Worm (Caenorhabditis elegans) whole organism, L3 larva: ENCODE measurements around the gene T26A5.8.

Source experiments
- R02D3.7 ChIP-seq: fragments of 150-350 bp; optimal IDR thresholded peaks from 2 replicates; lab custom pipeline; 2014; ENCODE audit warnings: missing biosample characterization, missing genetic modification characterization
- ama-1 ChIP-seq: fragments of 150-350 bp; optimal IDR thresholded peaks from 2 replicates; lab custom pipeline; 2018
- ceh-16 ChIP-seq: sonication (generic microtip); optimal IDR thresholded peaks from 2 replicates; lab custom pipeline; 2017; ENCODE audit warnings: missing biosample characterization, missing genetic modification characterization
- ceh-28 ChIP-seq: fragments of 150-350 bp; optimal IDR thresholded peaks from 2 replicates; lab custom pipeline; 2014; ENCODE audit warnings: missing biosample characterization, missing genetic modification reagents, missing genetic modification characterization
- egl-5 ChIP-seq: fragments of 150-350 bp; optimal IDR thresholded peaks from 2 replicates; lab custom pipeline; 2017; ENCODE audit warnings: missing biosample characterization, missing genetic modification reagents, missing genetic modification characterization, inconsistent platforms
- elt-1 ChIP-seq: fragments of 150-350 bp; optimal IDR thresholded peaks from 2 replicates; lab custom pipeline; 2014; ENCODE audit warnings: missing biosample characterization, missing genetic modification characterization
- elt-2 ChIP-seq: sonication (generic microtip); optimal IDR thresholded peaks from 2 replicates; lab custom pipeline; 2016; ENCODE audit warnings: missing genetic modification reagents, mild to moderate bottlenecking, missing genetic modification characterization, missing compliant biosample characterization
- elt-3 ChIP-seq, 3 experiments: fragments of 150-350 bp in 1 of 3; sonication (generic microtip) in 2 of 3; optimal IDR thresholded peaks; 2 replicates in 2 of 3; 4 replicates in 1 of 3; lab custom pipeline; 2014 to 2017; ENCODE audit warnings: missing biosample characterization in 3 of 3, missing genetic modification characterization in 3 of 3
- fkh-10 ChIP-seq: sonication (generic microtip); optimal IDR thresholded peaks from 2 replicates; lab custom pipeline; 2017; ENCODE audit warnings: missing biosample characterization, missing genetic modification reagents, missing genetic modification characterization
- lin-39 ChIP-seq: fragments of 150-350 bp; optimal IDR thresholded peaks from 2 replicates; lab custom pipeline; 2018; ENCODE audit warnings: missing biosample characterization, missing genetic modification reagents, missing genetic modification characterization
- lsy-12 ChIP-seq: sonication (generic microtip); optimal IDR thresholded peaks from 2 replicates; lab custom pipeline; 2016; ENCODE audit warnings: mild to moderate bottlenecking, missing genetic modification characterization, missing compliant biosample characterization
- nfya-1 ChIP-seq: sonication (generic microtip); optimal IDR thresholded peaks from 2 replicates; lab custom pipeline; 2017; ENCODE audit warnings: missing genetic modification characterization, mild to moderate bottlenecking, missing compliant biosample characterization, antibody characterized with exemption, moderate library complexity; ENCODE audit not compliant: insufficient read depth
- nhr-23 ChIP-seq: fragments of 150-350 bp; optimal IDR thresholded peaks from 2 replicates; lab custom pipeline; 2014; ENCODE audit warnings: missing biosample characterization, missing genetic modification reagents, missing genetic modification characterization
- nhr-25 ChIP-seq: sonication (generic microtip); optimal IDR thresholded peaks from 2 replicates; lab custom pipeline; 2017; ENCODE audit warnings: missing biosample characterization, missing genetic modification characterization
- nhr-28 ChIP-seq: fragments of 150-350 bp; optimal IDR thresholded peaks from 2 replicates; lab custom pipeline; 2014; ENCODE audit warnings: missing biosample characterization, missing genetic modification characterization
- nhr-43 ChIP-seq: sonication (generic microtip); optimal IDR thresholded peaks from 2 replicates; lab custom pipeline; 2016; ENCODE audit warnings: mild to moderate bottlenecking, missing genetic modification characterization, missing compliant biosample characterization; ENCODE audit not compliant: poor library complexity, severe bottlenecking
- nhr-76 ChIP-seq: fragments of 150-350 bp; sonication (generic microtip); optimal IDR thresholded peaks from 5 replicates; lab custom pipeline; 2014; ENCODE audit warnings: missing biosample characterization, missing genetic modification characterization
- nhr-77 ChIP-seq: fragments of 150-350 bp; optimal IDR thresholded peaks from 2 replicates; lab custom pipeline; 2014; ENCODE audit warnings: missing biosample characterization, missing genetic modification characterization
- pha-4 ChIP-seq: fragments of 150-350 bp; optimal IDR thresholded peaks from 2 replicates; lab custom pipeline; 2014; ENCODE audit warnings: missing biosample characterization, missing genetic modification reagents, missing genetic modification characterization
- snpc-4 ChIP-seq: fragments of 150-350 bp; optimal IDR thresholded peaks from 2 replicates; lab custom pipeline; 2014; ENCODE audit warnings: missing biosample characterization, missing genetic modification characterization
- ztf-4 ChIP-seq: fragments of 150-350 bp; optimal IDR thresholded peaks from 2 replicates; lab custom pipeline; 2014; ENCODE audit warnings: missing biosample characterization, missing genetic modification characterization

The T26A5.8 gene

DNA sequence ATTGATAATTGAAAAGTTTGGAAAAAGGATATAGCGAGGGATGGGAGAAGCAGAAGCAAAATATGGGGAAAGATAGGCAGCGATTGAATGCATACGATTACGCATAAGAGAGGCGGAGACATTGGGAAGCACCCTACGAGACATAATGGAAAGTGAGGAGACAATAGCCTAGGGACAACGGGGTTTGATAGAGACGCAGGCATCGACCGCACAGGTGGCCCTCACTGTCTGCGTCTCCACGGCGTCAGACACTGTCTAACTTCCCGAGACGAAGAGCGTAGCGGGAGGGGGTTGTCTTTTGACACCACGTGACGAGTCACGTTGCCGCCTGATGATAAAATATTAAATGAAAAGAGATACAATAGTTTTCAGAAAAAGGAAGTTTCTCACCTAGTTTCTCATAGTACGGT is 41.7 kb downstream of the T26A5.8 start (continued):
- TF ChIP-seq fkh-10 (GFP tag; lab: Kevin White, UChicago) (no peak), elt-2 (tag; lab: Kevin White, UChicago) (peak; percentile 92), nhr-77 (tag; lab: Kevin White, UChicago) (peak; percentile 30), ztf-4 (tag; lab: Kevin White, UChicago) (no peak)

DNA sequence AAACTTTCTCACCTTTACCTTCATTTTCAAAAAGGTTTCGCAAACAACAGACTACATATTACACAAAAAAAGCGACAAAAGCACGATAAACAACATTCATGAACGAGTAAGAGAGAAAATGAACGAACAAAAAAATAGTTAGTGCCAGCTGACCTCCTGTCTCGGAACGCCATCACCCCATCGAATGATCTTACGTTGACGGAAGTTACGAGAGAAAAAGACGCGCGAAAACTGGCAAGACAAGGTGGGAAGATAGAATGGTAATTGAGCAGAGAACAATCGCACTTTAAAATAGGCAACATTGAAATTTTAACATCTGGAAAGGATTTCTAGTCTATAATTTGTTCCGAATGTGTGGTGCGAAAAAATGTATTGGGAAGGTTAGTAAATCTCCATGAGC is 42.5 kb downstream of the T26A5.8 start:
- TF ChIP-seq nhr-23 (tag; lab: Kevin White, UChicago) (peak; percentile 34), ceh-16 (tag; lab: Kevin White, UChicago) (no peak), egl-5 (tag; lab: Kevin White, UChicago) (peak; percentile 32), elt-3 (tag; optimal IDR thresholded peaks at IDR 0.05; lab: Kevin White, UChicago) (no peak), ama-1 (peak; percentile 42), snpc-4 (tag; lab: Kevin White, UChicago) (peak; percentile 30), nfya-1 (tag; lab: Kevin White, UChicago) (peak; percentile 10), nhr-43 (peak; percentile 12), elt-1 (tag; lab: Kevin White, UChicago) (no peak), ceh-28 (tag; lab: Kevin White, UChicago) (no peak), nhr-25 (tag; lab: Kevin White, UChicago) (peak; percentile 61), pha-4 (tag; lab: Kevin White, UChicago) (peak; percentile 28)

DNA sequence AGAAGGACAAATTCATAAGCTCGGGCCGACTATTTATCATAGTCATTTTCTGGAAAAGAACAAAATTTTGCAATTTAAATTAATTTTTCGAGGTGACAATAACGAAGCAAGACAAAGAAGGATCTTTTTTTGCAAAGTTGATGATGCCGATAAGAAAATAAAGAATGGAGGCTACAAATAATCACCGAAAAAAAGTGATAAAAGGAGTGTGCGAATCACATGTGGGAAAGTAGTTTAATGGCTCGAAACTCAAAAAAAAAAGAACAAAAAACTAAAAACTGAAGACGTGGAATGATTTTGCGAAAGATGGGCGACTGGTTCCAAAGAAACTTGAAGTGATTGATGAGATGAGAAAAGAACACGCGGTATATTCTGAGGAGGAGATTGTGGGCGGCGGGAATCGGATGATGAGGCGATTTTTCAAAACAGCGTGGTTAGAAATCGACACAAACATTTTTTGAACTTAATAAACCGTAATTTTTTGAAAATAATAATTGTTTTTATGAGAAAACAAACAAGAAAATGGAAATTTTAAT is 43.2 kb downstream of the T26A5.8 start, which contains the start of gene atgl-1:
atgl-1 (minus strand) TSS at position 51 of the 536 bp plus-strand sequence.
- TF ChIP-seq ama-1 (peak; percentile 17), ztf-4 (tag; lab: Kevin White, UChicago) (no peak), nhr-25 (tag; lab: Kevin White, UChicago) (peak; percentile 24)
- TF ChIP-seq, all 47 proteins: peak for 2

DNA sequence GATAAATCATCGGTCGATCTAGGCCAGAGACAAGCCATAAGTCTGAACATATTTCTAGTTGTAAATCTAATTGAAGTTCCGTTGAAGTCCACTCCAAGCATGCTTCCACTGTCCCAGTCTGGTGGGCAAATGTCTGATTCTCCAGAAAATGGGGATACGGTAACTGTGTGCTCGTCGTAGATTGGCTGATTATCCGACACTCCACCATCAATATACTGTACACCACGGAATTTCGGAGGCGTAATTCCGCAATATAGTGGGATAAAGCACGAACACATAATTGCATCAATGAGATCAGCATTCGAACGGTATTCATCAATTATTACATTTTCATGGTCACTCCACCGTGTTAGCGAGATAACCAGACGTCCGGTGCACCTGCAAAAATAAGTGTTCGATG is 44.4 kb downstream of the T26A5.8 start:
- TF ChIP-seq nhr-25 (tag; lab: Kevin White, UChicago), result peak; percentile 61
- TF ChIP-seq nfya-1 (tag; lab: Kevin White, UChicago), result no peak
- no peak for TF ChIP-seq ceh-28 (tag; lab: Kevin White, UChicago)
- no peak for TF ChIP-seq nhr-28 (tag; lab: Kevin White, UChicago)
- TF ChIP-seq ama-1, result peak; percentile 59
- TF ChIP-seq nhr-76 (tag; lab: Kevin White, UChicago), result no peak

DNA sequence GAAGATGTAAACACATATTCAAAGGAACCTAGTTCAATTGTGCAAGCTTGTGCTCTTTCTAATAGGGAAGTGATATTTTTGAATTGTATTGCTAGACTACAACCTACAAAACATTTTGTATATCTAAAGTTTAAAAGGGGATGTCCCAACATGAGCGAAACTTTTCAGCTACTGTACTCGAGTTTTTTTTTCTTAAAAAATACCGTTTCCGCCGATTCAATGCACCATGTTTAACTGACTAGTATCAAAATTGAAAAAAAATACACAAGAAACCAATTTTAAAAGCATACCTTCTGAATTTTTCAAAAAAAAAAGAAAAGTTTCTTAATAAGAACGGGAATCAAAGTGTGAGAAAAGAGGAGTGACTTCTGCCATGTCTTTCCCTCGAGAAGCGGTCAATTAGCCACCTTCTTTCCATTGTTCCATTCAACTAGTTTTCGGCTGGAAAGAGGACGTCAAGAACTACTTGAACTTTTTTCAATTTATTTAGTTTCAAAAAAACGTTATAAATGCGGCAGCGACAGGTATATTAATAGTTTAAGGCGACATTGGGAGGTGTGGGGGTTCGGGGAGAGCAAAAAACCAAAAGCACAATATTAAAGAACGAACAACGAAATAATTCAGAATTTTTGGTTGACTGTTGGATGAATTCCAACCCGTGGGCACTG is 47.2 kb downstream of the T26A5.8 start, which contains the start of gene nas-4:
nas-4 (minus strand) TSS at position 351 of the 668 bp plus-strand sequence.
- TF ChIP-seq nhr-23 (tag; lab: Kevin White, UChicago), result peak; percentile 11
- TF ChIP-seq lsy-12 (tag; lab: Kevin White, UChicago), result peak; percentile 31
- peak; percentile 39 for TF ChIP-seq R02D3.7 (tag; lab: Kevin White, UChicago)
- peak; percentile 35 for TF ChIP-seq nhr-25 (tag; lab: Kevin White, UChicago)
- no peak for TF ChIP-seq nhr-76 (tag; lab: Kevin White, UChicago)
- peak; percentile 41 for TF ChIP-seq elt-2 (tag; lab: Kevin White, UChicago)
- TF ChIP-seq lin-39 (tag; lab: Kevin White, UChicago), result no peak
- TF ChIP-seq nhr-43, result peak; percentile 25
- TF ChIP-seq ama-1, result peak; percentile 41
